Worm (Caenorhabditis elegans): ENCODE results near the gene ZK546.5.
"Not testable (repeated sequence)": the region's sequence is repeated elsewhere in the genome, so short reads cannot be mapped to it uniquely, and the experiment has no call there.

DNA sequence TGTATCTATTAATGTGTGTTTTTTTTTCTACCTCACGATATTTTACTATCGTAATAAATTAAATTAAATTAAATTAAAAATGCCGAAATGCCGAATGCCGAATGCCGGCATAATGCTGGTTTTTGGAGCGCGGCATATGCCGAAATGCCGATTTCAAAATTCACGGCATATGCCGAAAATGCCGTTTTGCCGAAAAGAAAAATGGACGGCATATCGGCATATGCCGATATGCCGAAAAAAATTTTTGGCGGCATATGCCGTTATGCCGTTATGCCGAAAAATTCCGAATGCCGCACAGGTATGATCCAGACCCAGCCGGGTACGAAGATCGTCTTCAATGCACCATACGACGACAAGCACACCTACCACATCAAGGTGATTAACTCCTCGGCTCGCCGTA lies 37.1 kb upstream of the ZK546.5 start, which contains the start of gene msp-32:
- TF ChIP-seq klf-2 (GFP tag; conservative IDR thresholded peaks at IDR 0.05); med-1 (GFP tag; optimal IDR thresholded peaks at IDR 0.05; ENCODE audit: insufficient read depth); cog-1 (tag; optimal IDR thresholded peaks at IDR 0.05); ztf-23 (GFP tag; IDR thresholded peaks at IDR 0.05); T22C8.4 (GFP tag; IDR thresholded peaks at IDR 0.05); ref-1 (GFP tag; conservative IDR thresholded peaks at IDR 0.05): not testable (repeated sequence)
